Fruit fly (Drosophila melanogaster) Kc167 (cell line): ENCODE results near the gene RpS7.

Experiments used
- h ChIP-seq: fragments of >200 bp; optimal IDR thresholded peaks from 3 replicates; lab custom pipeline; 2018; ENCODE audit warnings: missing external identifiers
- insv ChIP-seq: fragments of >200 bp; optimal IDR thresholded peaks from 3 replicates; lab custom pipeline; 2018; ENCODE audit warnings: missing external identifiers
- ttk ChIP-seq: sonication (Bioruptor generic); optimal IDR thresholded peaks from 2 replicates; lab custom pipeline; 2017; ENCODE audit warnings: missing external identifiers

DNA sequence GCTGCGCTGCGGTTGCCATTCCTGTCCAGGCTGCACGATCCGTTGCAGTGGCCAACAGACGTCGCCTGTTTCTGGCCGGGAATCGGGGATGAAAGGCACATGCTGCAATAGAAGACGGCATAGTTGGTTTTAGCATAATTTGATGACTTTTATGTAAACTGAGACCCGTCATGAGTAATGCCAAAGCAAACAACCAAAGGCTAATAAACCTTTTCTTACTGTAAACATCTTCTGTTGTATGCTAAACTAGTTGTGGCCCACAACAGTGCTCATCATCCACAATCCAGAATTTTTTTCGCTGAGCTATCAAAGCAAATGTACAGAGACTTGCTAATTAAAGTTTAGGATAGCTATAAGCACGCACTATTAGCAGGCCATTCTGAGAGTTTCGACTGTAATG is 10.0 kb downstream of the RpS7 start:
- TF ChIP-seq insv (lab: Kevin White, UChicago) (no peak), ttk (lab: Kevin White, UChicago) (no peak), h (no peak)
